Fruit fly (Drosophila melanogaster) whole organism, embryonic: ENCODE results near the gene Abl.
A peak's percentile ranks its signal among the peaks of the same experiment; 100 is the strongest.

Source experiments
- ATbp ChIP-seq: fragments of 200-800 bp; sonication (Bioruptor generic); optimal IDR thresholded peaks from 2 replicates; lab custom pipeline; 2017; ENCODE audit warnings: missing biosample characterization, mild to moderate bottlenecking, missing genetic modification characterization, missing genetic modification reagents
- Aef1 ChIP-seq: fragments of 200-800 bp; sonication (Bioruptor generic); IDR thresholded peaks from 3 replicates; pipeline ENCODE4 v1.3.6; 2022; ENCODE audit warnings: missing biosample characterization, missing genetic modification characterization
- Blimp-1 ChIP-seq: fragments of 200-800 bp; sonication (Bioruptor generic); optimal IDR thresholded peaks from 3 replicates; lab custom pipeline; 2018; ENCODE audit warnings: missing biosample characterization, missing genetic modification characterization, mild to moderate bottlenecking, moderate library complexity, missing genetic modification reagents
- CG10274 ChIP-seq: fragments of 200-800 bp; sonication (Bioruptor generic); optimal IDR thresholded peaks from 3 replicates; lab custom pipeline; 2017; ENCODE audit warnings: missing biosample characterization, mild to moderate bottlenecking, missing genetic modification characterization
- CG10321 ChIP-seq: fragments of 200-800 bp; sonication (Bioruptor generic); IDR thresholded peaks from 2 replicates; pipeline ENCODE4 v1.3.6; 2022; ENCODE audit warnings: missing biosample characterization, missing genetic modification characterization
- CG10979 ChIP-seq: fragments of 200-800 bp; sonication (Bioruptor generic); optimal IDR thresholded peaks from 2 replicates; lab custom pipeline; 2018; ENCODE audit warnings: missing biosample characterization, mild to moderate bottlenecking, missing genetic modification characterization, moderate library complexity
- CG11398 ChIP-seq: fragments of 200-800 bp; sonication (Bioruptor generic); optimal IDR thresholded peaks from 2 replicates; lab custom pipeline; 2016; ENCODE audit warnings: missing biosample characterization, missing genetic modification characterization
- CG11504 ChIP-seq: fragments of 200-800 bp; sonication (Bioruptor generic); optimal IDR thresholded peaks from 3 replicates; lab custom pipeline; 2019; ENCODE audit warnings: missing biosample characterization, mild to moderate bottlenecking, missing genetic modification characterization, moderate library complexity
- CG12219 ChIP-seq: fragments of 200-800 bp; sonication (Bioruptor generic); optimal IDR thresholded peaks from 3 replicates; lab custom pipeline; 2018; ENCODE audit warnings: missing biosample characterization, mild to moderate bottlenecking, missing genetic modification characterization
- CG12942 ChIP-seq: fragments of 200-800 bp; sonication (Bioruptor generic); optimal IDR thresholded peaks from 3 replicates; lab custom pipeline; 2016; ENCODE audit warnings: missing biosample characterization, missing genetic modification characterization
- CG1603 ChIP-seq: fragments of 200-800 bp; sonication (Bioruptor generic); optimal IDR thresholded peaks from 2 replicates; lab custom pipeline; 2019; ENCODE audit warnings: missing biosample characterization, mild to moderate bottlenecking, missing genetic modification characterization, moderate library complexity
- CG16779 ChIP-seq: fragments of 200-800 bp; sonication (Bioruptor generic); IDR thresholded peaks from 2 replicates; pipeline ENCODE4 v1.3.6; 2022; ENCODE audit warnings: missing biosample characterization, missing genetic modification characterization
- CG18262 ChIP-seq: fragments of 200-800 bp; optimal IDR thresholded peaks from 3 replicates; lab custom pipeline; 2019; ENCODE audit warnings: missing biosample characterization, mild to moderate bottlenecking, missing genetic modification characterization, moderate library complexity
- CG2116 ChIP-seq: fragments of 200-800 bp; sonication (Bioruptor generic); optimal IDR thresholded peaks from 3 replicates; lab custom pipeline; 2018; ENCODE audit warnings: missing biosample characterization, mild to moderate bottlenecking, missing genetic modification characterization
- CG2875 ChIP-seq: fragments of 200-800 bp; sonication (Bioruptor generic); optimal IDR thresholded peaks from 2 replicates; lab custom pipeline; 2017; ENCODE audit warnings: missing biosample characterization, mild to moderate bottlenecking, missing genetic modification characterization, missing genetic modification reagents
- CG2889 ChIP-seq: fragments of 200-800 bp; sonication (Bioruptor generic); IDR thresholded peaks from 3 replicates; pipeline ENCODE4 v1.3.6; 2022; ENCODE audit warnings: missing biosample characterization, missing genetic modification characterization
- CG3407 ChIP-seq: fragments of 200-800 bp; sonication (Bioruptor generic); optimal IDR thresholded peaks from 2 replicates; lab custom pipeline; 2018; ENCODE audit warnings: missing biosample characterization, mild to moderate bottlenecking, missing genetic modification characterization
- CG3847 ChIP-seq: fragments of 200-800 bp; sonication (Bioruptor generic); IDR thresholded peaks from 2 replicates; pipeline ENCODE4 v1.3.6; 2022; ENCODE audit warnings: missing biosample characterization, missing genetic modification characterization
- CG4404 ChIP-seq: fragments of 200-800 bp; sonication (Bioruptor generic); IDR thresholded peaks from 2 replicates; pipeline ENCODE4 v1.3.6; 2022; ENCODE audit warnings: missing biosample characterization, missing genetic modification characterization
- CG4424 ChIP-seq: fragments of 200-800 bp; sonication (Bioruptor generic); optimal IDR thresholded peaks from 3 replicates; lab custom pipeline; 2016; ENCODE audit warnings: missing biosample characterization, missing genetic modification characterization
- CG6689 ChIP-seq: fragments of 200-800 bp; sonication (Bioruptor generic); IDR thresholded peaks from 2 replicates; pipeline ENCODE4 v1.3.6; 2022; ENCODE audit warnings: missing biosample characterization, missing genetic modification characterization
- CG9932 ChIP-seq: fragments of 200-800 bp; sonication (Bioruptor generic); IDR thresholded peaks from 2 replicates; pipeline ENCODE4 v1.3.6; 2022; ENCODE audit warnings: missing biosample characterization, missing genetic modification characterization
- CHES-1-like ChIP-seq: fragments of 200-800 bp; sonication (Bioruptor generic); optimal IDR thresholded peaks from 2 replicates; lab custom pipeline; 2016; ENCODE audit warnings: missing biosample characterization, missing genetic modification characterization
- Dp ChIP-seq: fragments of 200-800 bp; sonication (Bioruptor generic); optimal IDR thresholded peaks from 2 replicates; lab custom pipeline; 2018; ENCODE audit warnings: missing biosample characterization, mild to moderate bottlenecking, missing genetic modification characterization, moderate library complexity
- Ets97D ChIP-seq: fragments of 200-800 bp; sonication (Bioruptor generic); optimal IDR thresholded peaks from 3 replicates; lab custom pipeline; 2016; ENCODE audit warnings: missing biosample characterization, missing genetic modification characterization
- HmgD ChIP-seq: fragments of 200-800 bp; sonication (Bioruptor generic); optimal IDR thresholded peaks from 3 replicates; lab custom pipeline; 2016; ENCODE audit warnings: missing biosample characterization, missing genetic modification characterization
- Jarid2 ChIP-seq: fragments of 200-800 bp; sonication (Bioruptor generic); optimal IDR thresholded peaks from 3 replicates; lab custom pipeline; 2017; ENCODE audit warnings: mild to moderate bottlenecking, missing biosample characterization, missing genetic modification reagents, missing genetic modification characterization
- Kr ChIP-seq: fragments of 200-800 bp; sonication (Bioruptor generic); optimal IDR thresholded peaks from 2 replicates; lab custom pipeline; 2017; ENCODE audit warnings: missing biosample characterization, mild to moderate bottlenecking, missing genetic modification characterization
- NFAT ChIP-seq: fragments of 200-800 bp; sonication (Bioruptor generic); IDR thresholded peaks from 2 replicates; pipeline ENCODE4 v1.3.6; 2022; ENCODE audit warnings: missing biosample characterization, missing genetic modification characterization
- Nf-YC ChIP-seq: fragments of 200-800 bp; optimal IDR thresholded peaks from 3 replicates; lab custom pipeline; 2019; ENCODE audit warnings: missing biosample characterization, mild to moderate bottlenecking, missing genetic modification characterization, moderate library complexity
- Xrp1 ChIP-seq: fragments of 200-800 bp; sonication (Bioruptor generic); IDR thresholded peaks from 2 replicates; pipeline ENCODE4 v1.3.6; 2022; ENCODE audit warnings: missing biosample characterization, missing genetic modification characterization
- az2 ChIP-seq: fragments of 200-800 bp; sonication (Bioruptor generic); optimal IDR thresholded peaks from 3 replicates; lab custom pipeline; 2016; ENCODE audit warnings: missing biosample characterization, missing genetic modification characterization
- bcd ChIP-seq: fragments of 200-800 bp; sonication (Bioruptor generic); optimal IDR thresholded peaks from 2 replicates; lab custom pipeline; 2017; ENCODE audit warnings: missing biosample characterization, mild to moderate bottlenecking, missing genetic modification characterization
- cato ChIP-seq: fragments of 200-800 bp; sonication (Bioruptor generic); optimal IDR thresholded peaks from 2 replicates; lab custom pipeline; 2016; ENCODE audit warnings: missing biosample characterization, missing genetic modification characterization, borderline replicate concordance
- corto ChIP-seq: fragments of 200-800 bp; sonication (Bioruptor generic); optimal IDR thresholded peaks from 2 replicates; lab custom pipeline; 2016; ENCODE audit warnings: missing biosample characterization, mild to moderate bottlenecking, missing genetic modification characterization, moderate library complexity
- dysf ChIP-seq: fragments of 200-800 bp; sonication (Bioruptor generic); IDR thresholded peaks from 3 replicates; pipeline ENCODE4 v1.3.6; 2022; ENCODE audit warnings: missing biosample characterization, missing genetic modification characterization
- fu2 ChIP-seq: fragments of 200-800 bp; sonication (Bioruptor generic); optimal IDR thresholded peaks from 2 replicates; lab custom pipeline; 2016; ENCODE audit warnings: missing biosample characterization, missing genetic modification characterization
- hbn ChIP-seq: fragments of 200-800 bp; sonication (Bioruptor generic); IDR thresholded peaks from 2 replicates; pipeline ENCODE4 v1.3.6; 2022; ENCODE audit warnings: missing biosample characterization, missing genetic modification characterization; ENCODE audit not compliant: partially characterized antibody
- lilli ChIP-seq: fragments of 200-800 bp; sonication (Bioruptor generic); optimal IDR thresholded peaks from 3 replicates; lab custom pipeline; 2016; ENCODE audit warnings: missing biosample characterization, missing genetic modification characterization
- lola ChIP-seq, 3 experiments: fragments of >200 bp in 2 of 3; fragments of 200-800 bp in 1 of 3; sonication (Bioruptor generic) in 1 of 3; optimal IDR thresholded peaks; 2 replicates each; lab custom pipeline; 2017 to 2019; ENCODE audit warnings: missing biosample characterization in 3 of 3, missing genetic modification characterization in 3 of 3, mild to moderate bottlenecking in 1 of 3, moderate library complexity in 1 of 3
- nmo ChIP-seq: fragments of 200-800 bp; sonication (Bioruptor generic); optimal IDR thresholded peaks from 2 replicates; lab custom pipeline; 2018; ENCODE audit warnings: missing biosample characterization, mild to moderate bottlenecking, missing genetic modification characterization, moderate library complexity
- org-1 ChIP-seq: fragments of 200-800 bp; sonication (Bioruptor generic); optimal IDR thresholded peaks from 2 replicates; lab custom pipeline; 2017; ENCODE audit warnings: missing biosample characterization, missing genetic modification characterization
- peb ChIP-seq: fragments of 200-800 bp; sonication (Bioruptor generic); IDR thresholded peaks from 2 replicates; pipeline ENCODE4 v1.3.6; 2022; ENCODE audit warnings: missing biosample characterization, missing genetic modification characterization
- phol ChIP-seq: fragments of 200-800 bp; sonication (Bioruptor generic); optimal IDR thresholded peaks from 3 replicates; lab custom pipeline; 2018; ENCODE audit warnings: missing biosample characterization, mild to moderate bottlenecking, missing genetic modification characterization, moderate library complexity
- psq ChIP-seq: fragments of 200-800 bp; sonication (Bioruptor generic); optimal IDR thresholded peaks from 2 replicates; lab custom pipeline; 2017; ENCODE audit warnings: missing biosample characterization, missing genetic modification characterization
- rib ChIP-seq: fragments of 200-800 bp; sonication (Bioruptor generic); IDR thresholded peaks from 2 replicates; pipeline ENCODE4 v1.3.6; 2022; ENCODE audit warnings: missing biosample characterization, missing genetic modification characterization
- row ChIP-seq: fragments of 200-800 bp; sonication (Bioruptor generic); IDR thresholded peaks from 3 replicates; pipeline ENCODE4 v1.3.6; 2022; ENCODE audit warnings: missing biosample characterization, missing genetic modification characterization
- salm ChIP-seq: fragments of 200-800 bp; sonication (Bioruptor generic); optimal IDR thresholded peaks from 2 replicates; lab custom pipeline; 2018; ENCODE audit warnings: missing biosample characterization, mild to moderate bottlenecking, missing genetic modification characterization
- sens ChIP-seq: fragments of 200-800 bp; sonication (Bioruptor generic); peaks from one replicate; lab custom pipeline; 2016; ENCODE audit warnings: missing biosample characterization, missing genetic modification characterization
- sima ChIP-seq: fragments of 200-800 bp; sonication (Bioruptor generic); optimal IDR thresholded peaks from 2 replicates; lab custom pipeline; 2016; ENCODE audit warnings: missing biosample characterization, missing genetic modification characterization
- yki ChIP-seq: fragments of >200 bp; optimal IDR thresholded peaks from 3 replicates; lab custom pipeline; 2018

The Abl gene

dm6 chr3L:16634529-16634928 lies 13.2 kb downstream of the Abl start:
- no peak for TF ChIP-seq dysf (GFP tag; lab: Robert Waterston, UW)
- TF ChIP-seq NFAT (GFP tag; lab: Robert Waterston, UW), result no peak
- TF ChIP-seq sima (GFP tag; lab: Kevin White, UChicago), result no peak
- TF ChIP-seq az2 (GFP tag; lab: Kevin White, UChicago), result no peak
- no peak for TF ChIP-seq Nf-YC (tag; lab: Kevin White, UChicago)
- TF ChIP-seq CG9932 (GFP tag; lab: Robert Waterston, UW), result no peak
- TF ChIP-seq CG12219, result no peak
- no peak for TF ChIP-seq Aef1 (GFP tag; lab: Robert Waterston, UW)
- peak; percentile 50 for TF ChIP-seq sens (GFP tag; lab: Kevin White, UChicago)
- TF ChIP-seq ATbp (GFP tag; lab: Kevin White, UChicago), result no peak
- no peak for TF ChIP-seq CG12942 (GFP tag; lab: Kevin White, UChicago)
- no peak for TF ChIP-seq corto (GFP tag; lab: Kevin White, UChicago)
- TF ChIP-seq HmgD, result no peak
- no peak for TF ChIP-seq CG2116
- TF ChIP-seq CG3407 (GFP tag; lab: Kevin White, UChicago), result no peak
- TF ChIP-seq hbn, result no peak
- TF ChIP-seq Ets97D (GFP tag; lab: Kevin White, UChicago), result no peak
- no peak for TF ChIP-seq CG4424 (GFP tag; lab: Kevin White, UChicago)
- TF ChIP-seq peb (GFP tag; lab: Robert Waterston, UW), result no peak
- no peak for TF ChIP-seq CG10274
- no peak for TF ChIP-seq nmo (GFP tag; lab: Kevin White, UChicago)
- TF ChIP-seq Xrp1, result peak; percentile 29; the same call in 1 of the 2 replicates
- TF ChIP-seq CG10321, result no peak
- no peak for TF ChIP-seq CG11398 (GFP tag; lab: Kevin White, UChicago)
- TF ChIP-seq cato (GFP tag; lab: Kevin White, UChicago), result no peak
- no peak for TF ChIP-seq CG2875 (GFP tag; lab: Kevin White, UChicago)
- TF ChIP-seq Jarid2, result no peak
- TF ChIP-seq psq (GFP tag; lab: Kevin White, UChicago), result no peak
- TF ChIP-seq lilli (GFP tag; lab: Kevin White, UChicago), result no peak
- TF ChIP-seq yki, result no peak
- TF ChIP-seq lola (GFP tag; optimal IDR thresholded peaks at IDR 0.05; lab: Kevin White, UChicago), result no peak
- TF ChIP-seq salm (tag; lab: Kevin White, UChicago), result no peak
- TF ChIP-seq rib (GFP tag; lab: Robert Waterston, UW), result no peak
- no peak for TF ChIP-seq bcd (GFP tag; lab: Kevin White, UChicago)
- TF ChIP-seq CG1603, result no peak
- TF ChIP-seq Dp, result no peak
- no peak for TF ChIP-seq CG3847
- no peak for TF ChIP-seq fu2
- no peak for TF ChIP-seq CG2889
- TF ChIP-seq CG6689 (GFP tag; lab: Robert Waterston, UW), result no peak
- TF ChIP-seq CG16779 (GFP tag; lab: Robert Waterston, UW), result no peak
- TF ChIP-seq CG10979 (tag; lab: Kevin White, UChicago), result peak; percentile 37
- no peak for TF ChIP-seq CG18262
- no peak for TF ChIP-seq CG4404
- TF ChIP-seq phol (tag; lab: Kevin White, UChicago), result peak; percentile 1
- peak; percentile 0 for TF ChIP-seq Blimp-1
- 0 out of 3 replicates have a peak, but pooled peaks have one; percentile 8 for TF ChIP-seq row (GFP tag; lab: Robert Waterston, UW)
- TF ChIP-seq CG11504 (tag; lab: Kevin White, UChicago), result no peak
- no peak for TF ChIP-seq Kr (GFP tag; lab: Kevin White, UChicago)
- TF ChIP-seq org-1 (GFP tag; lab: Kevin White, UChicago), result no peak
- TF ChIP-seq CHES-1-like, result no peak
